Worm (Caenorhabditis elegans) whole organism, mixed stage, embryonic: ENCODE results near the gene ceh-79.

Source experiments
- elt-3 ChIP-seq: fragments of 150-350 bp; optimal IDR thresholded peaks from 2 replicates; lab custom pipeline; 2014; ENCODE audit warnings: missing biosample characterization, missing genetic modification characterization
- lsy-2 ChIP-seq: fragments of 150-350 bp; optimal IDR thresholded peaks from 2 replicates; lab custom pipeline; 2014; ENCODE audit warnings: missing biosample characterization, missing genetic modification characterization
- nhr-237 ChIP-seq: fragments of 150-350 bp; optimal IDR thresholded peaks from 2 replicates; lab custom pipeline; 2014; ENCODE audit warnings: missing biosample characterization, missing genetic modification characterization
- nhr-28 ChIP-seq: fragments of 150-350 bp; optimal IDR thresholded peaks from 2 replicates; lab custom pipeline; 2014; ENCODE audit warnings: missing biosample characterization, missing genetic modification characterization
- nhr-76 ChIP-seq: sonication (generic microtip); optimal IDR thresholded peaks from 2 replicates; lab custom pipeline; 2017; ENCODE audit warnings: missing biosample characterization, missing genetic modification characterization
- unc-120 ChIP-seq: sonication (generic microtip); optimal IDR thresholded peaks from 2 replicates; lab custom pipeline; 2017; ENCODE audit warnings: missing genetic modification characterization, missing compliant biosample characterization; ENCODE audit not compliant: poor library complexity, severe bottlenecking
- unc-62 ChIP-seq: fragments of 150-350 bp; optimal IDR thresholded peaks from 2 replicates; lab custom pipeline; 2014; ENCODE audit warnings: missing biosample characterization, missing genetic modification reagents, missing genetic modification characterization

DNA sequence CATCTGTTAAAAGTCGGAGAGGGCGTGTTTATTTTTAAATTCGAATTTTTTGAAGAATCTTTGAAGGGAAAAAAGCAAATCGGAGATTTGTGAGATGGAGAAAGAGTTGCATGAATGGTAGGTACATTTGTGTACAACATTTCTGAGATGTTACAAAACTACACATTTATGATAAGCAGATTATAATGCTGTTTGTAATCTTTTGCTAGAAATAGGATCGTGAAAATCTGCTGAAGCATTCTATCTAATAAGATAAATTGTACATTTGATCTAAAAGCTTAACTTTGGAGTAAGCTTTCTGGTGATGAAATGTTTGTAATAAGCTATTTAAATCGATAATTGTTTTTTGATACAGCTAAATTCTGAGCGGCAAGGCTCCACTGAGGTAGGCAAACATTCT, 29.4 kb upstream of the ceh-79 start:
- TF ChIP-seq lsy-2, result no peak
- TF ChIP-seq nhr-237, result no peak
- no peak for TF ChIP-seq elt-3 (tag; lab: Kevin White, UChicago)
- TF ChIP-seq unc-62 (GFP tag; lab: Kevin White, UChicago), result no peak
- TF ChIP-seq nhr-28 (tag; lab: Kevin White, UChicago), result no peak
- TF ChIP-seq unc-120 (tag; lab: Kevin White, UChicago), result no peak
- no peak for TF ChIP-seq nhr-76 (tag; lab: Kevin White, UChicago)
